Fruit fly (Drosophila melanogaster) whole organism, embryonic: ENCODE results near the gene CG14695.

ENCODE experiments used
- CG10462 ChIP-seq: fragments of 200-800 bp; sonication (Bioruptor generic); optimal IDR thresholded peaks from 2 replicates; lab custom pipeline; 2016; ENCODE audit warnings: missing biosample characterization, missing genetic modification characterization
- CG11456 ChIP-seq: fragments of 200-800 bp; sonication (Bioruptor generic); IDR thresholded peaks from 3 replicates; pipeline ENCODE4 v1.3.6; 2022; ENCODE audit warnings: missing biosample characterization, missing genetic modification characterization
- CG11723 ChIP-seq: fragments of 200-800 bp; sonication (Bioruptor generic); optimal IDR thresholded peaks from 2 replicates; lab custom pipeline; 2017; ENCODE audit warnings: missing biosample characterization, mild to moderate bottlenecking, missing genetic modification characterization
- CG13287 ChIP-seq: fragments of 200-800 bp; sonication (Bioruptor generic); IDR thresholded peaks from 2 replicates; pipeline ENCODE4 v1.3.6; 2022; ENCODE audit warnings: missing biosample characterization, missing genetic modification characterization; ENCODE audit not compliant: partially characterized antibody
- CG17359 ChIP-seq: fragments of 200-800 bp; sonication (Bioruptor generic); optimal IDR thresholded peaks from 3 replicates; lab custom pipeline; 2018; ENCODE audit warnings: missing biosample characterization, mild to moderate bottlenecking, missing genetic modification characterization, moderate library complexity
- CG17568 ChIP-seq: fragments of 200-800 bp; sonication (Bioruptor generic); optimal IDR thresholded peaks from 2 replicates; lab custom pipeline; 2018; ENCODE audit warnings: missing biosample characterization, mild to moderate bottlenecking, missing genetic modification characterization, moderate library complexity
- CG17829 ChIP-seq: fragments of 200-800 bp; optimal IDR thresholded peaks from 2 replicates; lab custom pipeline; 2019; ENCODE audit warnings: missing biosample characterization, mild to moderate bottlenecking, missing genetic modification characterization, moderate library complexity
- CG2120 ChIP-seq: fragments of 200-800 bp; sonication (Bioruptor generic); optimal IDR thresholded peaks from 3 replicates; lab custom pipeline; 2016; ENCODE audit warnings: missing biosample characterization, missing genetic modification characterization
- CG2199 ChIP-seq: fragments of 200-800 bp; sonication (Bioruptor generic); IDR thresholded peaks from 3 replicates; pipeline ENCODE4 v1.3.6; 2022; ENCODE audit warnings: missing biosample characterization, missing genetic modification characterization
- CG2712 ChIP-seq: fragments of 200-800 bp; optimal IDR thresholded peaks from 3 replicates; lab custom pipeline; 2019; ENCODE audit warnings: missing biosample characterization, mild to moderate bottlenecking, missing genetic modification characterization, moderate library complexity
- CG30403 ChIP-seq: fragments of 200-800 bp; sonication (Bioruptor generic); optimal IDR thresholded peaks from 3 replicates; lab custom pipeline; 2016; ENCODE audit warnings: missing biosample characterization, missing genetic modification characterization
- CG30431 ChIP-seq: fragments of 200-800 bp; sonication (Bioruptor generic); optimal IDR thresholded peaks from 2 replicates; lab custom pipeline; 2017; ENCODE audit warnings: missing biosample characterization, missing genetic modification characterization
- CG3065 ChIP-seq: fragments of 200-800 bp; sonication (Bioruptor generic); optimal IDR thresholded peaks from 2 replicates; lab custom pipeline; 2016; ENCODE audit warnings: missing biosample characterization, missing genetic modification characterization
- CG3407 ChIP-seq: fragments of 200-800 bp; sonication (Bioruptor generic); optimal IDR thresholded peaks from 2 replicates; lab custom pipeline; 2018; ENCODE audit warnings: missing biosample characterization, mild to moderate bottlenecking, missing genetic modification characterization
- CG34422 ChIP-seq: fragments of 200-800 bp; sonication (Bioruptor generic); IDR thresholded peaks from 3 replicates; pipeline ENCODE4 v1.3.6; 2022; ENCODE audit warnings: missing biosample characterization, missing genetic modification characterization
- CG3726 ChIP-seq: fragments of 200-800 bp; sonication (Bioruptor generic); IDR thresholded peaks from 3 replicates; pipeline ENCODE4, ENCODE4 v1.3.6; 2022; ENCODE audit warnings: missing biosample characterization, missing genetic modification characterization
- CG42726 ChIP-seq: fragments of 200-800 bp; sonication (Bioruptor generic); IDR thresholded peaks from 2 replicates; pipeline ENCODE4 v1.3.6; 2022; ENCODE audit warnings: missing biosample characterization, missing genetic modification characterization; ENCODE audit not compliant: partially characterized antibody
- CG43689 ChIP-seq: fragments of 200-800 bp; sonication (Bioruptor generic); IDR thresholded peaks from 2 replicates; pipeline ENCODE4 v1.3.6; 2022; ENCODE audit warnings: missing biosample characterization, missing genetic modification characterization
- CG4854 ChIP-seq: fragments of 200-800 bp; sonication (Bioruptor generic); optimal IDR thresholded peaks from 2 replicates; lab custom pipeline; 2016; ENCODE audit warnings: missing biosample characterization, missing genetic modification characterization, inconsistent platforms
- CG6683 ChIP-seq: fragments of 200-800 bp; sonication (Bioruptor generic); optimal IDR thresholded peaks from 2 replicates; lab custom pipeline; 2017; ENCODE audit warnings: missing biosample characterization, mild to moderate bottlenecking, missing genetic modification characterization, missing genetic modification reagents
- CG6854 ChIP-seq: fragments of 200-800 bp; sonication (Bioruptor generic); optimal IDR thresholded peaks from 3 replicates; lab custom pipeline; 2017; ENCODE audit warnings: missing biosample characterization, mild to moderate bottlenecking, missing genetic modification characterization
- CG7745 ChIP-seq: fragments of 200-800 bp; sonication (Bioruptor generic); optimal IDR thresholded peaks from 2 replicates; lab custom pipeline; 2018; ENCODE audit warnings: missing biosample characterization, mild to moderate bottlenecking, missing genetic modification characterization, moderate library complexity
- CG7963 ChIP-seq: fragments of 200-800 bp; sonication (Bioruptor generic); IDR thresholded peaks from 3 replicates; pipeline ENCODE4 v1.3.6; 2022; ENCODE audit warnings: missing biosample characterization, missing genetic modification characterization; ENCODE audit not compliant: partially characterized antibody
- CG8089 ChIP-seq: fragments of 200-800 bp; sonication (Bioruptor generic); optimal IDR thresholded peaks from 3 replicates; lab custom pipeline; 2016; ENCODE audit warnings: missing biosample characterization, missing genetic modification characterization
- CG8359 ChIP-seq: fragments of 200-800 bp; sonication (Bioruptor generic); optimal IDR thresholded peaks from 2 replicates; lab custom pipeline; 2017; ENCODE audit warnings: missing biosample characterization, mild to moderate bottlenecking, missing genetic modification characterization, borderline replicate concordance
- CG8478 ChIP-seq: fragments of >200 bp; optimal IDR thresholded peaks from 2 replicates; lab custom pipeline; 2018
- Dad ChIP-seq: fragments of 200-800 bp; sonication (Bioruptor generic); optimal IDR thresholded peaks from 3 replicates; lab custom pipeline; 2016; ENCODE audit warnings: missing biosample characterization, missing genetic modification characterization
- Deaf1 ChIP-seq: fragments of 200-800 bp; optimal IDR thresholded peaks from 3 replicates; lab custom pipeline; 2019; ENCODE audit warnings: missing biosample characterization, mild to moderate bottlenecking, missing genetic modification characterization, moderate library complexity
- Dref ChIP-seq: fragments of 200-800 bp; sonication (Bioruptor generic); IDR thresholded peaks from 2 replicates; pipeline ENCODE4 v1.3.6; 2022; ENCODE audit warnings: missing biosample characterization, missing genetic modification characterization
- ERR ChIP-seq: fragments of 200-800 bp; sonication (Bioruptor generic); optimal IDR thresholded peaks from 2 replicates; lab custom pipeline; 2016; ENCODE audit warnings: missing biosample characterization, missing genetic modification characterization
- Elba2 ChIP-seq: fragments of 200-800 bp; sonication (Bioruptor generic); optimal IDR thresholded peaks from 3 replicates; lab custom pipeline; 2016; ENCODE audit warnings: missing biosample characterization, missing genetic modification characterization
- HLH3B ChIP-seq: fragments of 200-800 bp; sonication (Bioruptor generic); IDR thresholded peaks from 2 replicates; pipeline ENCODE4 v1.3.6; 2022; ENCODE audit warnings: missing biosample characterization, missing genetic modification characterization
- Hr3 ChIP-seq: fragments of 200-800 bp; sonication (Bioruptor generic); optimal IDR thresholded peaks from 3 replicates; lab custom pipeline; 2016; ENCODE audit warnings: missing biosample characterization, missing genetic modification characterization
- ac ChIP-seq: fragments of 200-800 bp; sonication (Bioruptor generic); optimal IDR thresholded peaks from 3 replicates; lab custom pipeline; 2017; ENCODE audit warnings: missing biosample characterization, mild to moderate bottlenecking, missing genetic modification characterization
- bcd ChIP-seq: fragments of 200-800 bp; sonication (Bioruptor generic); optimal IDR thresholded peaks from 2 replicates; lab custom pipeline; 2017; ENCODE audit warnings: missing biosample characterization, mild to moderate bottlenecking, missing genetic modification characterization
- cg ChIP-seq: fragments of 200-800 bp; sonication (Bioruptor generic); optimal IDR thresholded peaks from 3 replicates; lab custom pipeline; 2019; ENCODE audit warnings: missing biosample characterization, mild to moderate bottlenecking, missing genetic modification characterization, moderate library complexity
- crc ChIP-seq: fragments of 200-800 bp; sonication (Bioruptor generic); optimal IDR thresholded peaks from 2 replicates; lab custom pipeline; 2016; ENCODE audit warnings: missing biosample characterization, missing genetic modification characterization
- crol ChIP-seq: fragments of 200-800 bp; sonication (Bioruptor generic); IDR thresholded peaks from 2 replicates; pipeline ENCODE4 v1.3.6; 2022; ENCODE audit warnings: missing biosample characterization, missing genetic modification characterization
- dmrt11E ChIP-seq: fragments of 200-800 bp; sonication (Bioruptor generic); optimal IDR thresholded peaks from 3 replicates; lab custom pipeline; 2018; ENCODE audit warnings: missing biosample characterization, mild to moderate bottlenecking, missing genetic modification characterization, moderate library complexity
- gce ChIP-seq: fragments of 200-800 bp; sonication (Bioruptor generic); IDR thresholded peaks from 3 replicates; pipeline ENCODE4 v1.3.6; 2022; ENCODE audit warnings: missing biosample characterization, missing genetic modification characterization
- kah ChIP-seq: fragments of 200-800 bp; sonication (Bioruptor generic); optimal IDR thresholded peaks from 2 replicates; lab custom pipeline; 2018; ENCODE audit warnings: missing biosample characterization, mild to moderate bottlenecking, missing genetic modification characterization
- kay ChIP-seq: fragments of 200-800 bp; sonication (Bioruptor generic); optimal IDR thresholded peaks from 2 replicates; lab custom pipeline; 2016; ENCODE audit warnings: missing biosample characterization, missing genetic modification characterization
- lbe ChIP-seq: fragments of 200-800 bp; sonication (Bioruptor generic); optimal IDR thresholded peaks from 2 replicates; lab custom pipeline; 2016; ENCODE audit warnings: missing biosample characterization, mild to moderate bottlenecking, missing genetic modification characterization
- nom ChIP-seq: fragments of 200-800 bp; sonication (Bioruptor generic); optimal IDR thresholded peaks from 2 replicates; lab custom pipeline; 2017; ENCODE audit warnings: missing biosample characterization, missing genetic modification characterization, mild to moderate bottlenecking, moderate library complexity, missing genetic modification reagents
- pan ChIP-seq, 4 experiments: fragments of >200 bp in 3 of 4; fragments of 200-800 bp in 1 of 4; sonication (Bioruptor generic) in 1 of 4; optimal IDR thresholded peaks in 3 of 4; IDR thresholded peaks in 1 of 4; 2 replicates each; pipeline versions ENCODE4 v1.3.6 to Lab custom; 2017 to 2022; ENCODE audit warnings: missing biosample characterization in 2 of 4, missing genetic modification characterization in 2 of 4, mixed read lengths in 1 of 4
- sisA ChIP-seq: fragments of 200-800 bp; sonication (Bioruptor generic); IDR thresholded peaks from 2 replicates; pipeline ENCODE4 v1.3.6; 2022; ENCODE audit warnings: missing biosample characterization, missing genetic modification characterization
- sqz ChIP-seq: fragments of 200-800 bp; sonication (Bioruptor generic); optimal IDR thresholded peaks from 3 replicates; lab custom pipeline; 2018; ENCODE audit warnings: missing biosample characterization, mild to moderate bottlenecking, missing genetic modification characterization
- tup ChIP-seq: fragments of 200-800 bp; sonication (Bioruptor generic); optimal IDR thresholded peaks from 2 replicates; lab custom pipeline; 2016; ENCODE audit warnings: missing biosample characterization, mild to moderate bottlenecking, missing genetic modification characterization, moderate library complexity
- twi ChIP-seq: fragments of 200-800 bp; optimal IDR thresholded peaks from 2 replicates; lab custom pipeline; 2019; ENCODE audit warnings: missing biosample characterization, mild to moderate bottlenecking, missing genetic modification characterization, moderate library complexity
- wor ChIP-seq: fragments of 200-800 bp; sonication (Bioruptor generic); IDR thresholded peaks from 2 replicates; pipeline ENCODE4 v1.3.6; 2022; ENCODE audit warnings: missing biosample characterization, missing genetic modification characterization

CG14695 gene

DNA sequence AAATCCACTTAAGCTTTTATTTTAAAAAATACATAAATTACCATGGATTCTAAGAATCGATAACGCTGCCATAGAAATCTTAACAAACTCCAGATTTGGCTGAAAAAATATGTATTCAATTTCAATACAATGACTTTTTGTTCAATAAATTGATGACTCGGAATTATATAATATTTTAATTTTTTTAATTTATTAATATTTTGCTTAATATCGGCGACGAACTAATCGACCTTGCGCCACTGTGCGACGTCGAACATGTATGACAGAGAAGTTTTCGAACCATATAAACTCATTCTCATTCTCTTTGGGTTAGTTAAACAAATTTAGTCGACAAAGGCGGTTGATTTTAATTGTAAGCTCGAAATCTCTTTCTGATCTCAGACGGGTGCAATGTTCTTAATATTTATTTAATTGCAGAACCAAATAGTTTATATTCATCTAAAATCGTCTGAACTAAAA, 29.6 kb downstream of the CG14695 start, which contains the start of gene CG42394 (continued):
- TF ChIP-seq crc (GFP tag; lab: Kevin White, UChicago) (peak; percentile 54), CG3407 (GFP tag; lab: Kevin White, UChicago) (peak; percentile 91), ERR (GFP tag; lab: Kevin White, UChicago) (peak; percentile 67), CG11723 (peak; percentile 90), Deaf1 (tag; lab: Kevin White, UChicago) (peak; percentile 86), CG10462 (GFP tag; lab: Kevin White, UChicago) (peak; percentile 89), CG8478 (lab: Kevin White, UChicago) (no peak), CG30431 (GFP tag; lab: Kevin White, UChicago) (peak; percentile 90), Elba2 (GFP tag; lab: Kevin White, UChicago) (peak; percentile 46), CG2120 (GFP tag; lab: Kevin White, UChicago) (peak; percentile 89), cg (GFP tag; lab: Kevin White, UChicago) (no peak), twi (peak; percentile 87), CG30403 (GFP tag; lab: Kevin White, UChicago) (peak; percentile 92), CG3065 (GFP tag; lab: Kevin White, UChicago) (peak; percentile 81), Dref (GFP tag; lab: Robert Waterston, UW) (no peak), CG8089 (GFP tag; lab: Kevin White, UChicago) (peak; percentile 51), nom (peak; percentile 78), CG6854 (GFP tag; lab: Kevin White, UChicago) (peak; percentile 97), ac (GFP tag; lab: Kevin White, UChicago) (peak; percentile 90), CG4854 (GFP tag; lab: Kevin White, UChicago) (no peak), CG17568 (GFP tag; lab: Kevin White, UChicago) (no peak), Dad (GFP tag; lab: Kevin White, UChicago) (peak; percentile 76), sqz (GFP tag; lab: Kevin White, UChicago) (peak; percentile 91), sisA (GFP tag; lab: Robert Waterston, UW) (peak; percentile 89), CG42726 (peak; percentile 58; the same call in 1 of the 2 replicates), pan (optimal IDR thresholded peaks at IDR 0.05; lab: Kevin White, UChicago) (no peak), pan (GFP tag; optimal IDR thresholded peaks at IDR 0.05 in 1 of 2, IDR thresholded peaks at IDR 0.05 in 1 of 2) (peak in 1 of 2 experiments; percentile 93), CG43689 (GFP tag; lab: Robert Waterston, UW) (peak; percentile 39; the same call in 1 of the 2 replicates), kah (GFP tag; lab: Kevin White, UChicago) (peak; percentile 89), CG13287 (GFP tag; lab: Robert Waterston, UW) (peak; percentile 64; the same call in 1 of the 2 replicates), CG8359 (GFP tag; lab: Kevin White, UChicago) (peak; percentile 93), HLH3B (GFP tag; lab: Robert Waterston, UW) (peak; percentile 93), CG6683 (GFP tag; lab: Kevin White, UChicago) (peak; percentile 96), CG7963 (GFP tag; lab: Robert Waterston, UW) (no peak), lbe (GFP tag; lab: Kevin White, UChicago) (peak; percentile 91), CG2199 (GFP tag; lab: Robert Waterston, UW) (peak; percentile 88; the same call in 2 of the 3 replicates), dmrt11E (tag; lab: Kevin White, UChicago) (peak; percentile 95), bcd (GFP tag; lab: Kevin White, UChicago) (peak; percentile 97), gce (GFP tag; lab: Robert Waterston, UW) (peak; percentile 90), CG34422 (GFP tag; lab: Robert Waterston, UW) (peak; percentile 93), Hr3 (peak; percentile 87), CG7745 (tag; lab: Kevin White, UChicago) (peak; percentile 10), CG17829 (tag; lab: Kevin White, UChicago) (peak; percentile 98), CG3726 (GFP tag; lab: Robert Waterston, UW) (peak; percentile 88; the same call in 1 of the 3 replicates), CG11456 (GFP tag; lab: Robert Waterston, UW) (peak; percentile 94), tup (GFP tag; lab: Kevin White, UChicago) (peak; percentile 79), crol (GFP tag; lab: Robert Waterston, UW) (peak; percentile 40; the same call in 1 of the 2 replicates), CG2712 (peak; percentile 99), CG17359 (peak; percentile 96), kay (GFP tag; lab: Kevin White, UChicago) (peak; percentile 85), wor (GFP tag; lab: Robert Waterston, UW) (peak; percentile 89)
